Worm (Caenorhabditis elegans): ENCODE data around the gene str-220.

DNA sequence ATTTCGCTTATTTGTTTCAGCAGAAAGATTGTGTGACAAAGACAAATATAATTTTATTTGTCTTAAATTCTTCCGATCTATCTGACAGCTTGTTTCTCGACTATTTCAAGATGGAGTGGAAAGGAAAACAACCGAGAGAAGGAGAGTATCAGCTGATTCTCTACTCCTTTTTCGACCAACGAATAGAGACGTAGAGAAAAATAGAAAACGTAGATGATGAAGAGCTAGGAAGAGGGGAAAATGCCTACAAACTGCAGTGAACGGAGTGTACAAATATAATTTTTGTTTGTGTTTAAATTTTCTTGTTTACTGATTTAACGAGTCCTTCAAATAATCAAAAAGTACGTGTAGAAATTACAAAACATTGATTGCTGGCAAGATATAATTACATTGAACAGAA is 23.4 kb downstream of the str-220 start:
- TF ChIP-seq unc-62 (GFP tag; optimal IDR thresholded peaks at IDR 0.05) (no peak), nhr-2 (tag; optimal IDR thresholded peaks at IDR 0.05) (no peak), nhr-237 (tag; optimal IDR thresholded peaks at IDR 0.05) (no peak), mab-5 (tag; optimal IDR thresholded peaks at IDR 0.05) (no peak), lsy-2 (tag; optimal IDR thresholded peaks at IDR 0.05) (no peak), nhr-12 (tag; optimal IDR thresholded peaks at IDR 0.05) (no peak), pha-4 (tag; optimal IDR thresholded peaks at IDR 0.05) (no peak), blmp-1 (tag; optimal IDR thresholded peaks at IDR 0.05) (no peak), ces-1 (GFP tag; optimal IDR thresholded peaks at IDR 0.05) (peak; percentile 21)
